Worm (Caenorhabditis elegans) whole organism, mixed stage, embryonic: ENCODE data around the gene T10B10.8.

ENCODE experiments used
- M03D4.4 ChIP-seq: sonication (generic microtip); optimal IDR thresholded peaks from 2 replicates; lab custom pipeline; 2017; ENCODE audit warnings: mild to moderate bottlenecking, missing genetic modification characterization, missing compliant biosample characterization
- bed-3 ChIP-seq: fragments of 200-800 bp; sonication (Bioruptor generic); optimal IDR thresholded peaks from 3 replicates; lab custom pipeline; 2018; ENCODE audit warnings: mild to moderate bottlenecking, missing genetic modification characterization, moderate library complexity, missing compliant biosample characterization
- blmp-1 ChIP-seq: fragments of 150-350 bp; optimal IDR thresholded peaks from 2 replicates; lab custom pipeline; 2014; ENCODE audit warnings: missing biosample characterization, missing genetic modification characterization
- ceh-39 ChIP-seq: fragments of 150-350 bp; optimal IDR thresholded peaks from 2 replicates; lab custom pipeline; 2014; ENCODE audit warnings: missing biosample characterization, missing genetic modification characterization
- ceh-43 ChIP-seq: fragments of 200-800 bp; sonication (Bioruptor generic); optimal IDR thresholded peaks from 2 replicates; lab custom pipeline; 2018; ENCODE audit warnings: mild to moderate bottlenecking, missing genetic modification characterization, moderate library complexity, missing compliant biosample characterization
- ceh-83 ChIP-seq: fragments of 200-800 bp; sonication (Bioruptor generic); optimal IDR thresholded peaks from 2 replicates; lab custom pipeline; 2018; ENCODE audit warnings: mild to moderate bottlenecking, missing genetic modification characterization, missing compliant biosample characterization
- ces-1 ChIP-seq: fragments of 150-350 bp; optimal IDR thresholded peaks from 2 replicates; lab custom pipeline; 2014; ENCODE audit warnings: missing biosample characterization, missing genetic modification reagents, missing genetic modification characterization
- drap-1 ChIP-seq: fragments of 200-800 bp; sonication (Bioruptor generic); optimal IDR thresholded peaks from 3 replicates; lab custom pipeline; 2018; ENCODE audit warnings: mild to moderate bottlenecking, missing genetic modification characterization, missing compliant biosample characterization
- elt-1 ChIP-seq: sonication (generic microtip); optimal IDR thresholded peaks from 2 replicates; lab custom pipeline; 2017; ENCODE audit warnings: missing genetic modification characterization, mild to moderate bottlenecking, missing compliant biosample characterization, antibody characterized with exemption, moderate library complexity, borderline replicate concordance; ENCODE audit not compliant: insufficient read depth
- elt-3 ChIP-seq: fragments of 150-350 bp; optimal IDR thresholded peaks from 2 replicates; lab custom pipeline; 2014; ENCODE audit warnings: missing biosample characterization, missing genetic modification characterization
- flh-1 ChIP-seq: fragments of 200-800 bp; sonication (Bioruptor generic); optimal IDR thresholded peaks from 2 replicates; lab custom pipeline; 2018; ENCODE audit warnings: mild to moderate bottlenecking, missing genetic modification characterization, moderate library complexity, missing compliant biosample characterization
- hlh-1 ChIP-seq: fragments of 150-350 bp; optimal IDR thresholded peaks from 2 replicates; lab custom pipeline; 2014; ENCODE audit warnings: missing biosample characterization, missing genetic modification reagents, missing genetic modification characterization
- lin-13 ChIP-seq: fragments of 150-350 bp; optimal IDR thresholded peaks from 2 replicates; lab custom pipeline; 2014; ENCODE audit warnings: missing biosample characterization, missing genetic modification characterization
- lin-32 ChIP-seq: fragments of 200-800 bp; sonication (Bioruptor generic); optimal IDR thresholded peaks from 2 replicates; lab custom pipeline; 2018; ENCODE audit warnings: mild to moderate bottlenecking, missing genetic modification characterization, missing compliant biosample characterization
- lsy-2 ChIP-seq: fragments of 150-350 bp; optimal IDR thresholded peaks from 2 replicates; lab custom pipeline; 2014; ENCODE audit warnings: missing biosample characterization, missing genetic modification characterization
- nhr-12 ChIP-seq: fragments of 150-350 bp; optimal IDR thresholded peaks from 2 replicates; lab custom pipeline; 2014; ENCODE audit warnings: missing biosample characterization, missing genetic modification characterization
- nhr-2 ChIP-seq: fragments of 150-350 bp; optimal IDR thresholded peaks from 2 replicates; lab custom pipeline; 2014; ENCODE audit warnings: missing biosample characterization, missing genetic modification characterization
- nhr-237 ChIP-seq: fragments of 150-350 bp; optimal IDR thresholded peaks from 2 replicates; lab custom pipeline; 2014; ENCODE audit warnings: missing biosample characterization, missing genetic modification characterization
- nhr-28 ChIP-seq: fragments of 150-350 bp; optimal IDR thresholded peaks from 2 replicates; lab custom pipeline; 2014; ENCODE audit warnings: missing biosample characterization, missing genetic modification characterization
- nhr-76 ChIP-seq: sonication (generic microtip); optimal IDR thresholded peaks from 2 replicates; lab custom pipeline; 2017; ENCODE audit warnings: missing biosample characterization, missing genetic modification characterization
- pha-4 ChIP-seq: fragments of 150-350 bp; optimal IDR thresholded peaks from 2 replicates; lab custom pipeline; 2018; ENCODE audit warnings: missing biosample characterization, missing genetic modification reagents, missing genetic modification characterization
- sem-2 ChIP-seq: fragments of 200-800 bp; sonication (Bioruptor generic); optimal IDR thresholded peaks from 2 replicates; lab custom pipeline; 2018; ENCODE audit warnings: mild to moderate bottlenecking, missing genetic modification characterization, missing compliant biosample characterization
- snpc-4 ChIP-seq: fragments of 150-350 bp; optimal IDR thresholded peaks from 2 replicates; lab custom pipeline; 2014; ENCODE audit warnings: missing biosample characterization, missing genetic modification characterization
- tbx-8 ChIP-seq: fragments of 200-800 bp; sonication (Bioruptor generic); optimal IDR thresholded peaks from 2 replicates; lab custom pipeline; 2018; ENCODE audit warnings: mild to moderate bottlenecking, missing genetic modification characterization, moderate library complexity, missing compliant biosample characterization
- unc-39 ChIP-seq: fragments of 150-350 bp; optimal IDR thresholded peaks from 2 replicates; lab custom pipeline; 2014; ENCODE audit warnings: missing biosample characterization, missing genetic modification characterization
- unc-62 ChIP-seq: fragments of 150-350 bp; optimal IDR thresholded peaks from 2 replicates; lab custom pipeline; 2014; ENCODE audit warnings: missing biosample characterization, missing genetic modification reagents, missing genetic modification characterization
- zip-8 ChIP-seq: fragments of 150-350 bp; optimal IDR thresholded peaks from 2 replicates; lab custom pipeline; 2014; ENCODE audit warnings: missing biosample characterization, missing genetic modification characterization
- ztf-11 ChIP-seq: fragments of 150-350 bp; optimal IDR thresholded peaks from 2 replicates; lab custom pipeline; 2014; ENCODE audit warnings: missing biosample characterization, missing genetic modification characterization

Gene T10B10.8

ce11 chrX:15134941-15135340 lies 31.1 kb downstream of the T10B10.8 start:
- TF ChIP-seq nhr-28 (tag; lab: Kevin White, UChicago), result no peak
- no peak for TF ChIP-seq M03D4.4
- TF ChIP-seq ceh-83 (GFP tag; lab: Kevin White, UChicago), result no peak
- no peak for TF ChIP-seq nhr-237 (tag; lab: Kevin White, UChicago)
- peak; percentile 80 for TF ChIP-seq ces-1 (GFP tag; lab: Kevin White, UChicago)

- no peak for TF ChIP-seq flh-1 (GFP tag; lab: Kevin White, UChicago)
- TF ChIP-seq ces-1 (GFP tag; lab: Kevin White, UChicago), result peak; percentile 79
- no peak for TF ChIP-seq lin-13 (tag; lab: Kevin White, UChicago)
Measured at ce11 chrX:15133180-15133579, 32.8 kb downstream of the T10B10.8 start.

ce11 chrX:15132073-15132472 lies 33.9 kb downstream of the T10B10.8 start:
- TF ChIP-seq zip-8 (tag; lab: Kevin White, UChicago), result no peak

- TF ChIP-seq ces-1 (GFP tag; lab: Kevin White, UChicago) (peak; percentile 80), nhr-76 (tag; lab: Kevin White, UChicago) (no peak)
Measured at ce11 chrX:15128184-15128583, 37.8 kb downstream of the T10B10.8 start.

- TF ChIP-seq nhr-76 (tag; lab: Kevin White, UChicago) (no peak), nhr-12 (tag; lab: Kevin White, UChicago) (no peak), drap-1 (GFP tag; lab: Kevin White, UChicago) (no peak), zip-8 (tag; lab: Kevin White, UChicago) (no peak), ceh-43 (no peak), flh-1 (GFP tag; lab: Kevin White, UChicago) (no peak)
Measured at ce11 chrX:15127338-15127737, 38.7 kb downstream of the T10B10.8 start.

- TF ChIP-seq pha-4 (no peak), ces-1 (GFP tag; lab: Kevin White, UChicago) (peak; percentile 88)
Measured at ce11 chrX:15126736-15127135, 39.3 kb downstream of the T10B10.8 start.

- peak; percentile 85 for TF ChIP-seq ces-1 (GFP tag; lab: Kevin White, UChicago)
- TF ChIP-seq ceh-39 (tag; lab: Kevin White, UChicago), result no peak
Measured at ce11 chrX:15125138-15125537, 40.9 kb downstream of the T10B10.8 start.

- TF ChIP-seq lin-32, result no peak
- TF ChIP-seq drap-1 (GFP tag; lab: Kevin White, UChicago), result no peak
- TF ChIP-seq lsy-2 (tag; lab: Kevin White, UChicago), result no peak
- TF ChIP-seq ceh-39 (tag; lab: Kevin White, UChicago), result no peak
- no peak for TF ChIP-seq unc-39 (tag; lab: Kevin White, UChicago)
- no peak for TF ChIP-seq lin-13 (tag; lab: Kevin White, UChicago)
- no peak for TF ChIP-seq ztf-11 (tag; lab: Kevin White, UChicago)
- no peak for TF ChIP-seq unc-62 (GFP tag; lab: Kevin White, UChicago)
- no peak for TF ChIP-seq nhr-2
- TF ChIP-seq zip-8 (tag; lab: Kevin White, UChicago), result no peak
- TF ChIP-seq elt-3 (tag; lab: Kevin White, UChicago), result no peak
- TF ChIP-seq tbx-8, result no peak
- no peak for TF ChIP-seq ceh-43
- TF ChIP-seq ceh-83 (GFP tag; lab: Kevin White, UChicago), result no peak
- no peak for TF ChIP-seq sem-2
Measured at ce11 chrX:15120545-15120944, 45.5 kb downstream of the T10B10.8 start.

- no peak for TF ChIP-seq tbx-8
- no peak for TF ChIP-seq snpc-4 (tag; lab: Kevin White, UChicago)
- TF ChIP-seq bed-3 (GFP tag; lab: Kevin White, UChicago), result no peak
- no peak for TF ChIP-seq ceh-83 (GFP tag; lab: Kevin White, UChicago)
- no peak for TF ChIP-seq blmp-1 (tag; lab: Kevin White, UChicago)
- no peak for TF ChIP-seq ceh-39 (tag; lab: Kevin White, UChicago)
- no peak for TF ChIP-seq lin-13 (tag; lab: Kevin White, UChicago)
- TF ChIP-seq elt-1 (tag; lab: Kevin White, UChicago), result no peak
- no peak for TF ChIP-seq ces-1 (GFP tag; lab: Kevin White, UChicago)
- TF ChIP-seq nhr-237 (tag; lab: Kevin White, UChicago), result no peak
- no peak for TF ChIP-seq pha-4
- no peak for TF ChIP-seq ceh-43
- TF ChIP-seq unc-39 (tag; lab: Kevin White, UChicago), result no peak
- TF ChIP-seq lsy-2 (tag; lab: Kevin White, UChicago), result no peak
- TF ChIP-seq nhr-76 (tag; lab: Kevin White, UChicago), result no peak
- TF ChIP-seq elt-3 (tag; lab: Kevin White, UChicago), result no peak
- TF ChIP-seq nhr-2, result no peak
- no peak for TF ChIP-seq lin-32
- no peak for TF ChIP-seq hlh-1 (tag; lab: Kevin White, UChicago)
Measured at ce11 chrX:15116514-15116913, 49.5 kb downstream of the T10B10.8 start, which contains the start of gene R07D5.2. R07D5.2 (minus strand) TSS chrX:15116614.
